Worm (Caenorhabditis elegans) whole organism, young adult: ENCODE measurements around the gene pak-2.
A peak's percentile ranks its signal among the peaks of the same experiment; 100 is the strongest.

Experiments used
- B0019.2 ChIP-seq: fragments of 200-800 bp; sonication (Bioruptor generic); conservative IDR thresholded peaks from 2 replicates; pipeline ENCODE4 v1.3.6; 2022; ENCODE audit warnings: missing genetic modification reagents, missing genetic modification characterization, missing compliant biosample characterization
- B0336.3 ChIP-seq: fragments of 200-800 bp; sonication (Bioruptor generic); IDR thresholded peaks from 2 replicates; pipeline ENCODE4 v1.3.6; 2022; ENCODE audit warnings: missing genetic modification characterization, missing compliant biosample characterization
- F10E7.11 ChIP-seq: sonication (generic microtip); optimal IDR thresholded peaks from 2 replicates; lab custom pipeline; 2017; ENCODE audit warnings: mild to moderate bottlenecking, missing genetic modification characterization, moderate library complexity, missing compliant biosample characterization
- F22D6.2 ChIP-seq: sonication (generic microtip); optimal IDR thresholded peaks from 2 replicates; lab custom pipeline; 2016; ENCODE audit warnings: mild to moderate bottlenecking, missing genetic modification characterization, missing compliant biosample characterization
- F33H1.4 ChIP-seq: fragments of 200-800 bp; sonication (Bioruptor generic); IDR thresholded peaks from 2 replicates; pipeline ENCODE4 v1.3.6; 2022; ENCODE audit warnings: missing genetic modification reagents, missing genetic modification characterization, missing compliant biosample characterization
- F49E8.2 ChIP-seq: sonication (generic microtip); optimal IDR thresholded peaks from 3 replicates; lab custom pipeline; 2017; ENCODE audit warnings: missing genetic modification characterization, mild to moderate bottlenecking, missing compliant biosample characterization, antibody characterized with exemption, moderate library complexity; ENCODE audit not compliant: insufficient read depth
- F52B5.7 ChIP-seq: sonication (generic microtip); optimal IDR thresholded peaks from 2 replicates; lab custom pipeline; 2016; ENCODE audit warnings: mild to moderate bottlenecking, missing genetic modification characterization, missing compliant biosample characterization
- F55B11.4 ChIP-seq: sonication (generic microtip); optimal IDR thresholded peaks from 2 replicates; lab custom pipeline; 2016; ENCODE audit warnings: missing compliant biosample characterization, missing genetic modification characterization, borderline replicate concordance; ENCODE audit not compliant: insufficient read depth
- F57C9.4 ChIP-seq: sonication (generic microtip); optimal IDR thresholded peaks from 2 replicates; lab custom pipeline; 2017; ENCODE audit warnings: mild to moderate bottlenecking, missing genetic modification characterization, missing compliant biosample characterization
- K12H6.12 ChIP-seq: fragments of 200-800 bp; sonication (Bioruptor generic); optimal IDR thresholded peaks from 2 replicates; lab custom pipeline; 2018; ENCODE audit warnings: mild to moderate bottlenecking, missing genetic modification characterization, missing compliant biosample characterization
- T07F8.4 ChIP-seq: sonication (generic microtip); optimal IDR thresholded peaks from 2 replicates; lab custom pipeline; 2016; ENCODE audit warnings: mild to moderate bottlenecking, missing genetic modification characterization, moderate library complexity, missing compliant biosample characterization
- Y56A3A.18 ChIP-seq: fragments of 200-800 bp; sonication (Bioruptor generic); IDR thresholded peaks from 2 replicates; pipeline ENCODE4 v1.3.6; 2022; ENCODE audit warnings: missing genetic modification reagents, missing genetic modification characterization, missing compliant biosample characterization
- ZK185.1 ChIP-seq: sonication (generic microtip); optimal IDR thresholded peaks from 2 replicates; lab custom pipeline; 2016; ENCODE audit warnings: mild to moderate bottlenecking, missing genetic modification characterization, missing compliant biosample characterization; ENCODE audit not compliant: poor library complexity, severe bottlenecking
- aptf-2 ChIP-seq: fragments of 200-800 bp; sonication (Bioruptor generic); conservative IDR thresholded peaks from 2 replicates; pipeline ENCODE4 v1.3.6; 2022; ENCODE audit warnings: missing genetic modification reagents, missing genetic modification characterization, missing compliant biosample characterization
- atf-7 ChIP-seq: sonication (generic microtip); optimal IDR thresholded peaks from 2 replicates; lab custom pipeline; 2017; ENCODE audit warnings: mild to moderate bottlenecking, missing genetic modification characterization, missing compliant biosample characterization
- attf-5 ChIP-seq: fragments of 200-800 bp; sonication (Bioruptor generic); optimal IDR thresholded peaks from 2 replicates; lab custom pipeline; 2018; ENCODE audit warnings: mild to moderate bottlenecking, missing genetic modification characterization, missing compliant biosample characterization
- bed-2 ChIP-seq: fragments of 200-800 bp; sonication (Bioruptor generic); IDR thresholded peaks from 2 replicates; pipeline ENCODE4 v1.3.6; 2022; ENCODE audit warnings: missing genetic modification reagents, missing genetic modification characterization, missing compliant biosample characterization
- cebp-2 ChIP-seq: fragments of 200-800 bp; sonication (Bioruptor generic); IDR thresholded peaks from 2 replicates; pipeline ENCODE4 v1.3.6; 2022; ENCODE audit warnings: missing genetic modification characterization, missing compliant biosample characterization
- ceh-100 ChIP-seq: fragments of 200-800 bp; sonication (Bioruptor generic); IDR thresholded peaks from 2 replicates; pipeline ENCODE4 v1.3.6; 2022; ENCODE audit warnings: missing genetic modification reagents, missing genetic modification characterization, missing compliant biosample characterization
- ceh-27 ChIP-seq: fragments of 200-800 bp; sonication (Bioruptor generic); optimal IDR thresholded peaks from 2 replicates; lab custom pipeline; 2018; ENCODE audit warnings: mild to moderate bottlenecking, missing genetic modification characterization, moderate library complexity, missing compliant biosample characterization
- ceh-40 ChIP-seq: fragments of 200-800 bp; sonication (Bioruptor generic); IDR thresholded peaks from 2 replicates; pipeline ENCODE4 v1.3.6; 2022; ENCODE audit warnings: missing genetic modification characterization, missing compliant biosample characterization
- ceh-79 ChIP-seq: sonication (generic microtip); optimal IDR thresholded peaks from 2 replicates; lab custom pipeline; 2017; ENCODE audit warnings: mild to moderate bottlenecking, missing genetic modification characterization, missing compliant biosample characterization
- ceh-91 ChIP-seq: fragments of 200-800 bp; sonication (Bioruptor generic); IDR thresholded peaks from 2 replicates; pipeline ENCODE4 v1.3.6; 2022; ENCODE audit warnings: missing genetic modification reagents, missing genetic modification characterization, missing compliant biosample characterization
- chd-7 ChIP-seq: sonication (generic microtip); optimal IDR thresholded peaks from 2 replicates; lab custom pipeline; 2016; ENCODE audit warnings: mild to moderate bottlenecking, missing genetic modification characterization, moderate library complexity, missing compliant biosample characterization
- dpl-1 ChIP-seq: fragments of 150-350 bp; optimal IDR thresholded peaks from 2 replicates; lab custom pipeline; 2014; ENCODE audit warnings: missing biosample characterization, missing genetic modification reagents, missing genetic modification characterization
- egl-18 ChIP-seq: fragments of 200-800 bp; sonication (Bioruptor generic); IDR thresholded peaks from 2 replicates; pipeline ENCODE4 v1.3.6; 2022; ENCODE audit warnings: missing genetic modification reagents, missing genetic modification characterization, missing compliant biosample characterization
- gei-17 ChIP-seq: fragments of 200-800 bp; sonication (Bioruptor generic); optimal IDR thresholded peaks from 2 replicates; lab custom pipeline; 2018; ENCODE audit warnings: mild to moderate bottlenecking, missing genetic modification characterization, missing compliant biosample characterization
- hlh-26 ChIP-seq: fragments of 200-800 bp; sonication (Bioruptor generic); conservative IDR thresholded peaks from 2 replicates; pipeline ENCODE4 v1.3.6; 2022; ENCODE audit warnings: missing genetic modification reagents, missing genetic modification characterization, missing compliant biosample characterization
- lag-1 ChIP-seq: fragments of 200-800 bp; sonication (Bioruptor generic); IDR thresholded peaks from 2 replicates; pipeline ENCODE4 v1.3.6; 2022; ENCODE audit warnings: missing genetic modification reagents, missing genetic modification characterization, missing compliant biosample characterization
- let-526 ChIP-seq: fragments of 200-800 bp; sonication (Bioruptor generic); IDR thresholded peaks from 2 replicates; pipeline ENCODE4 v1.3.6; 2022; ENCODE audit warnings: missing genetic modification reagents, missing genetic modification characterization, missing compliant biosample characterization
- let-607 ChIP-seq, 2 experiments: fragments of 200-800 bp in 1 of 2; sonication (Bioruptor generic) in 1 of 2; sonication (generic microtip) in 1 of 2; optimal IDR thresholded peaks; 2 replicates each; lab custom pipeline; 2016 to 2018; ENCODE audit warnings: mild to moderate bottlenecking in 2 of 2, missing compliant biosample characterization in 2 of 2, missing genetic modification characterization in 2 of 2, moderate library complexity in 2 of 2, missing genotype in 1 of 2
- lin-35 ChIP-seq, 3 experiments: fragments of 150-350 bp in 2 of 3; sonication (generic microtip) in 1 of 3; optimal IDR thresholded peaks; 2 replicates each; lab custom pipeline; 2014 to 2018; ENCODE audit warnings: missing biosample characterization in 3 of 3, missing genetic modification characterization in 3 of 3, missing genetic modification reagents in 3 of 3
- lin-40 ChIP-seq: sonication (generic microtip); optimal IDR thresholded peaks from 2 replicates; lab custom pipeline; 2016; ENCODE audit warnings: missing genetic modification characterization, mild to moderate bottlenecking, missing compliant biosample characterization, missing genotype, missing genetic modification reagents
- madf-8 ChIP-seq: fragments of 200-800 bp; sonication (Bioruptor generic); conservative IDR thresholded peaks from 2 replicates; pipeline ENCODE4 v1.3.6; 2022; ENCODE audit warnings: missing genetic modification reagents, missing genetic modification characterization, missing compliant biosample characterization
- mxl-1 ChIP-seq: sonication (generic microtip); optimal IDR thresholded peaks from 2 replicates; lab custom pipeline; 2016; ENCODE audit warnings: missing genetic modification characterization, missing compliant biosample characterization
- nfya-2 ChIP-seq: fragments of 200-800 bp; sonication (Bioruptor generic); IDR thresholded peaks from 2 replicates; pipeline ENCODE4 v1.3.6; 2022; ENCODE audit warnings: missing genetic modification reagents, missing genetic modification characterization, missing compliant biosample characterization
- nhr-179 ChIP-seq: sonication (generic microtip); optimal IDR thresholded peaks from 2 replicates; lab custom pipeline; 2016; ENCODE audit warnings: mild to moderate bottlenecking, missing genetic modification characterization, missing compliant biosample characterization
- nhr-80 ChIP-seq: sonication (generic microtip); optimal IDR thresholded peaks from 2 replicates; lab custom pipeline; 2016; ENCODE audit warnings: missing genetic modification characterization, missing compliant biosample characterization
- nhr-90 ChIP-seq: sonication (generic microtip); optimal IDR thresholded peaks from 2 replicates; lab custom pipeline; 2016; ENCODE audit warnings: missing genotype, mild to moderate bottlenecking, missing genetic modification characterization, missing compliant biosample characterization
- repo-1 ChIP-seq: sonication (generic microtip); optimal IDR thresholded peaks from 2 replicates; lab custom pipeline; 2017; ENCODE audit warnings: mild to moderate bottlenecking, missing genetic modification characterization, missing compliant biosample characterization
- rpc-1 ChIP-seq, 2 experiments: fragments of 150-350 bp in 1 of 2; sonication (generic microtip) in 1 of 2; optimal IDR thresholded peaks; 2 replicates each; lab custom pipeline; 2014 to 2018; ENCODE audit warnings: missing biosample characterization in 1 of 2, missing genetic modification characterization in 1 of 2, missing genetic modification reagents in 1 of 2, missing genotype in 1 of 2
- snpc-3.4 ChIP-seq: sonication (generic microtip); optimal IDR thresholded peaks from 2 replicates; lab custom pipeline; 2017; ENCODE audit warnings: missing genetic modification characterization, mild to moderate bottlenecking, missing compliant biosample characterization, antibody characterized with exemption, moderate library complexity, missing genotype, missing genetic modification reagents
- snpc-4 ChIP-seq, 5 experiments: fragments of 150-350 bp in 1 of 5; sonication (generic microtip) in 4 of 5; optimal IDR thresholded peaks; 2 replicates each; lab custom pipeline; 2014 to 2018; ENCODE audit warnings: missing genetic modification characterization in 5 of 5, missing biosample characterization in 3 of 5, antibody characterized with exemption in 2 of 5, mild to moderate bottlenecking in 2 of 5, missing compliant biosample characterization in 2 of 5, missing genotype in 2 of 5, moderate library complexity in 2 of 5, missing genetic modification reagents in 1 of 5
- tbp1 ChIP-seq: fragments of 200-800 bp; sonication (Bioruptor generic); optimal IDR thresholded peaks from 2 replicates; lab custom pipeline; 2018; ENCODE audit warnings: mild to moderate bottlenecking, missing genetic modification characterization, missing compliant biosample characterization
- unc-62 ChIP-seq: fragments of 150-350 bp; optimal IDR thresholded peaks from 2 replicates; lab custom pipeline; 2014; ENCODE audit warnings: missing biosample characterization, missing genetic modification reagents, missing genetic modification characterization
- xnd-1 ChIP-seq: sonication (generic microtip); optimal IDR thresholded peaks from 2 replicates; lab custom pipeline; 2016; ENCODE audit warnings: missing genotype, missing genetic modification reagents, missing genetic modification characterization, missing compliant biosample characterization
- ztf-18 ChIP-seq: sonication (generic microtip); optimal IDR thresholded peaks from 2 replicates; lab custom pipeline; 2016; ENCODE audit warnings: missing genotype, mild to moderate bottlenecking, missing genetic modification characterization, missing compliant biosample characterization
- ztf-22 ChIP-seq: fragments of 200-800 bp; sonication (Bioruptor generic); optimal IDR thresholded peaks from 2 replicates; lab custom pipeline; 2018; ENCODE audit warnings: mild to moderate bottlenecking, missing genetic modification characterization, moderate library complexity, missing compliant biosample characterization

pak-2 gene

ce11 chrV:11069277-11069676, 30.0 kb upstream of the pak-2 start, which contains the start of gene T04C12.8:
Gene T04C12.8 (minus strand): TSS chrV:11069358.
- no peak for TF ChIP-seq snpc-4 (GFP tag; optimal IDR thresholded peaks at IDR 0.05; lab: Kevin White, UChicago)
- TF ChIP-seq snpc-4 (tag; optimal IDR thresholded peaks at IDR 0.05; lab: Kevin White, UChicago) = peak in 1 of 4 experiments; percentile 14
- no peak for TF ChIP-seq F52B5.7
- no peak for TF ChIP-seq hlh-26 (GFP tag; lab: Robert Waterston, UW)
- TF ChIP-seq F22D6.2 (tag; lab: Kevin White, UChicago) = no peak
- TF ChIP-seq F49E8.2 = no peak
- TF ChIP-seq egl-18 (GFP tag; lab: Robert Waterston, UW) = no peak
- TF ChIP-seq let-607 (tag; optimal IDR thresholded peaks at IDR 0.05; lab: Kevin White, UChicago) = peak in 1 of 2 experiments; percentile 27
- TF ChIP-seq madf-8 = no peak
- no peak for TF ChIP-seq snpc-3.4 (tag; lab: Kevin White, UChicago)
- TF ChIP-seq ztf-18 (tag; lab: Kevin White, UChicago) = no peak
- no peak for TF ChIP-seq aptf-2 (GFP tag; lab: Robert Waterston, UW)
- no peak for TF ChIP-seq let-526 (GFP tag; lab: Robert Waterston, UW)
- no peak for TF ChIP-seq nfya-2
- no peak for TF ChIP-seq dpl-1 (GFP tag; lab: Kevin White, UChicago)
- TF ChIP-seq nhr-179 (tag; lab: Kevin White, UChicago) = no peak
- no peak for TF ChIP-seq xnd-1 (tag; lab: Kevin White, UChicago)
- no peak for TF ChIP-seq lin-35 (GFP tag; optimal IDR thresholded peaks at IDR 0.05; lab: Kevin White, UChicago)
- no peak for TF ChIP-seq chd-7 (tag; lab: Kevin White, UChicago)
- no peak for TF ChIP-seq nhr-90 (tag; lab: Kevin White, UChicago)
- TF ChIP-seq tbp1 = peak; percentile 9
- TF ChIP-seq lag-1 = no peak
- TF ChIP-seq cebp-2 (GFP tag; lab: Robert Waterston, UW) = no peak
- TF ChIP-seq mxl-1 (tag; lab: Kevin White, UChicago) = no peak
- TF ChIP-seq ceh-91 (GFP tag; lab: Robert Waterston, UW) = no peak
- TF ChIP-seq B0336.3 (GFP tag; lab: Robert Waterston, UW) = 0 out of 2 replicates have a peak, but pooled peaks have one; percentile 24
- TF ChIP-seq F57C9.4 (tag; lab: Kevin White, UChicago) = no peak
- peak; percentile 88 for TF ChIP-seq unc-62
- TF ChIP-seq atf-7 (tag; lab: Kevin White, UChicago) = peak; percentile 79
- TF ChIP-seq ztf-22 = peak; percentile 84
- TF ChIP-seq B0019.2 (GFP tag; lab: Robert Waterston, UW) = no peak
- TF ChIP-seq lin-40 (tag; lab: Kevin White, UChicago) = peak; percentile 34
- no peak for TF ChIP-seq rpc-1 (optimal IDR thresholded peaks at IDR 0.05; lab: Kevin White, UChicago)
- no peak for TF ChIP-seq rpc-1 (tag; optimal IDR thresholded peaks at IDR 0.05; lab: Kevin White, UChicago)
- no peak for TF ChIP-seq ceh-27 (GFP tag; lab: Kevin White, UChicago)
- no peak for TF ChIP-seq gei-17 (GFP tag; lab: Kevin White, UChicago)
- TF ChIP-seq F33H1.4 (GFP tag; lab: Robert Waterston, UW) = no peak
- no peak for TF ChIP-seq T07F8.4 (tag; lab: Kevin White, UChicago)
- no peak for TF ChIP-seq ceh-100 (GFP tag; lab: Robert Waterston, UW)
- TF ChIP-seq repo-1 (tag; lab: Kevin White, UChicago) = no peak
- TF ChIP-seq F10E7.11 (tag; lab: Kevin White, UChicago) = no peak
- peak; percentile 95 for TF ChIP-seq nhr-80 (tag; lab: Kevin White, UChicago)
- no peak for TF ChIP-seq K12H6.12 (tag; lab: Kevin White, UChicago)
- TF ChIP-seq attf-5 (GFP tag; lab: Kevin White, UChicago) = peak; percentile 25
- TF ChIP-seq ceh-79 (tag; lab: Kevin White, UChicago) = no peak
- TF ChIP-seq bed-2 (GFP tag; lab: Robert Waterston, UW) = no peak
- TF ChIP-seq ZK185.1 (tag; lab: Kevin White, UChicago) = no peak
- no peak for TF ChIP-seq ceh-40 (GFP tag; lab: Robert Waterston, UW)
- no peak for TF ChIP-seq Y56A3A.18 (GFP tag; lab: Robert Waterston, UW)
- TF ChIP-seq F55B11.4 (tag; lab: Kevin White, UChicago) = no peak
